Worm (Caenorhabditis elegans): Measurements from ENCODE around the gene glt-4.

- no peak for TF ChIP-seq unc-86 (tag; optimal IDR thresholded peaks at IDR 0.05)
- no peak for TF ChIP-seq lsy-2 (tag; optimal IDR thresholded peaks at IDR 0.05)
- no peak for TF ChIP-seq nhr-19 (GFP tag; conservative IDR thresholded peaks at IDR 0.05)
Observed at ce11 chrX:6458001-6458400, 54.8 kb downstream of the glt-4 start.

All from whole organism, L1 larva.